Worm (Caenorhabditis elegans) whole organism, L4/young adult: ENCODE data around the gene srx-34.

ENCODE experiments used
- W03F9.2 ChIP-seq: fragments of 150-350 bp; optimal IDR thresholded peaks from 2 replicates; lab custom pipeline; 2014; ENCODE audit warnings: missing biosample characterization, missing genetic modification characterization
- dao-5 ChIP-seq: sonication (generic microtip); optimal IDR thresholded peaks from 2 replicates; lab custom pipeline; 2016; ENCODE audit warnings: missing genotype, missing genetic modification characterization, moderate library complexity, missing compliant biosample characterization
- him-1 ChIP-seq: sonication (generic microtip); optimal IDR thresholded peaks from 2 replicates; lab custom pipeline; 2016; ENCODE audit warnings: missing genotype, missing genetic modification reagents, missing genetic modification characterization, missing compliant biosample characterization

DNA sequence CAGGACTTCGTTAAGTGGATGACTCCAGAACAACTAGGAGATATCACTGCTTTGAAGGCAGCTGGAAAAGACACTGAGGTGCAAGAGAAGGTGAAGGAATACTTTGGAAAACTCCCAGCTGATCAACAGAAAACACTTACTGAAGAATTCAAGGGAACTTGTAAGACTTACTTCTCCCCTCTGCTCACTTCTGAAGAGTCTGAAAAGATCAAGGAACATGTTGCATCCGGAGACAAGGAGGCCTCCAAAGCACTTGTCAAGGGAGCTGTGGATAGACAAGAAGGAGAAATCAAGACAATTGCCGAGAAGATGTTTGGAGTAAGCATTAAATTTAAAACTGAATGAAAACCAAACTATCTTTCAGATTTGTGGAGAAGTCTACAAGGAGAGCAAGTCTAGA, 40.7 kb downstream of the srx-34 start:
- TF ChIP-seq him-1 (no peak), W03F9.2 (tag; lab: Kevin White, UChicago) (no peak), dao-5 (no peak)
